Worm (Caenorhabditis elegans) whole organism, young adult: ENCODE data around the gene cdka-1.

ENCODE experiments used
- F33H1.4 ChIP-seq: fragments of 200-800 bp; sonication (Bioruptor generic); IDR thresholded peaks from 2 replicates; pipeline ENCODE4 v1.3.6; 2022; ENCODE audit warnings: missing genetic modification reagents, missing genetic modification characterization, missing compliant biosample characterization
- F52B5.7 ChIP-seq: sonication (generic microtip); optimal IDR thresholded peaks from 2 replicates; lab custom pipeline; 2016; ENCODE audit warnings: mild to moderate bottlenecking, missing genetic modification characterization, missing compliant biosample characterization
- F55B11.4 ChIP-seq: sonication (generic microtip); optimal IDR thresholded peaks from 2 replicates; lab custom pipeline; 2016; ENCODE audit warnings: missing compliant biosample characterization, missing genetic modification characterization, borderline replicate concordance; ENCODE audit not compliant: insufficient read depth
- F57C9.4 ChIP-seq: sonication (generic microtip); optimal IDR thresholded peaks from 2 replicates; lab custom pipeline; 2017; ENCODE audit warnings: mild to moderate bottlenecking, missing genetic modification characterization, missing compliant biosample characterization
- K11D2.4 ChIP-seq: fragments of 200-800 bp; sonication (Bioruptor generic); IDR thresholded peaks from 2 replicates; pipeline ENCODE4 v1.3.6; 2022; ENCODE audit warnings: missing genetic modification reagents, missing genetic modification characterization, missing compliant biosample characterization
- K12H6.12 ChIP-seq: fragments of 200-800 bp; sonication (Bioruptor generic); optimal IDR thresholded peaks from 2 replicates; lab custom pipeline; 2018; ENCODE audit warnings: mild to moderate bottlenecking, missing genetic modification characterization, missing compliant biosample characterization
- Y53F4B.3 ChIP-seq: fragments of 200-800 bp; sonication (Bioruptor generic); IDR thresholded peaks from 2 replicates; pipeline ENCODE4 v1.3.6; 2022; ENCODE audit warnings: missing genetic modification reagents, missing genetic modification characterization, missing compliant biosample characterization
- aptf-2 ChIP-seq: fragments of 200-800 bp; sonication (Bioruptor generic); conservative IDR thresholded peaks from 2 replicates; pipeline ENCODE4 v1.3.6; 2022; ENCODE audit warnings: missing genetic modification reagents, missing genetic modification characterization, missing compliant biosample characterization
- aptf-3 ChIP-seq: fragments of 200-800 bp; sonication (Bioruptor generic); IDR thresholded peaks from 2 replicates; pipeline ENCODE4 v1.3.6; 2022; ENCODE audit warnings: missing genetic modification characterization, missing compliant biosample characterization
- athp-1 ChIP-seq: sonication (generic microtip); optimal IDR thresholded peaks from 2 replicates; lab custom pipeline; 2017; ENCODE audit warnings: mild to moderate bottlenecking, missing genetic modification characterization, missing compliant biosample characterization
- attf-5 ChIP-seq: fragments of 200-800 bp; sonication (Bioruptor generic); optimal IDR thresholded peaks from 2 replicates; lab custom pipeline; 2018; ENCODE audit warnings: mild to moderate bottlenecking, missing genetic modification characterization, missing compliant biosample characterization
- ceh-91 ChIP-seq: fragments of 200-800 bp; sonication (Bioruptor generic); IDR thresholded peaks from 2 replicates; pipeline ENCODE4 v1.3.6; 2022; ENCODE audit warnings: missing genetic modification reagents, missing genetic modification characterization, missing compliant biosample characterization
- dpff-1 ChIP-seq: sonication (generic microtip); optimal IDR thresholded peaks from 2 replicates; lab custom pipeline; 2017; ENCODE audit warnings: mild to moderate bottlenecking, missing genetic modification characterization, missing compliant biosample characterization
- egl-44 ChIP-seq: fragments of 200-800 bp; sonication (Bioruptor generic); IDR thresholded peaks from 2 replicates; pipeline ENCODE4 v1.3.6; 2022; ENCODE audit warnings: missing genetic modification reagents, missing genetic modification characterization, missing compliant biosample characterization
- fkh-3 ChIP-seq: sonication (generic microtip); optimal IDR thresholded peaks from 2 replicates; lab custom pipeline; 2016; ENCODE audit warnings: mild to moderate bottlenecking, missing genetic modification characterization, missing compliant biosample characterization
- lag-1 ChIP-seq: fragments of 200-800 bp; sonication (Bioruptor generic); IDR thresholded peaks from 2 replicates; pipeline ENCODE4 v1.3.6; 2022; ENCODE audit warnings: missing genetic modification reagents, missing genetic modification characterization, missing compliant biosample characterization
- lin-26 ChIP-seq: fragments of 200-800 bp; sonication (Bioruptor generic); IDR thresholded peaks from 2 replicates; pipeline ENCODE4 v1.3.6; 2022; ENCODE audit warnings: missing genetic modification reagents, missing genetic modification characterization, missing compliant biosample characterization
- lsy-27 ChIP-seq: sonication (generic microtip); optimal IDR thresholded peaks from 2 replicates; lab custom pipeline; 2017; ENCODE audit warnings: missing genetic modification characterization, mild to moderate bottlenecking, missing compliant biosample characterization, antibody characterized with exemption, missing genotype, borderline replicate concordance; ENCODE audit not compliant: insufficient read depth
- mcd-1 ChIP-seq: fragments of 200-800 bp; sonication (Bioruptor generic); IDR thresholded peaks from 2 replicates; pipeline ENCODE4 v1.3.6; 2022; ENCODE audit warnings: missing genetic modification reagents, missing genetic modification characterization, missing compliant biosample characterization
- mxl-1 ChIP-seq: sonication (generic microtip); optimal IDR thresholded peaks from 2 replicates; lab custom pipeline; 2016; ENCODE audit warnings: missing genetic modification characterization, missing compliant biosample characterization
- nfya-1 ChIP-seq: sonication (generic microtip); optimal IDR thresholded peaks from 2 replicates; lab custom pipeline; 2017; ENCODE audit warnings: antibody characterized with exemption, missing compliant biosample characterization, missing genetic modification characterization, borderline replicate concordance; ENCODE audit not compliant: insufficient read depth
- nhr-27 ChIP-seq: fragments of 200-800 bp; sonication (Bioruptor generic); optimal IDR thresholded peaks from 2 replicates; lab custom pipeline; 2018; ENCODE audit warnings: mild to moderate bottlenecking, missing genetic modification characterization, moderate library complexity, missing compliant biosample characterization
- nhr-80 ChIP-seq: sonication (generic microtip); optimal IDR thresholded peaks from 2 replicates; lab custom pipeline; 2016; ENCODE audit warnings: missing genetic modification characterization, missing compliant biosample characterization
- nhr-90 ChIP-seq: sonication (generic microtip); optimal IDR thresholded peaks from 2 replicates; lab custom pipeline; 2016; ENCODE audit warnings: missing genotype, mild to moderate bottlenecking, missing genetic modification characterization, missing compliant biosample characterization
- pha-4 ChIP-seq: fragments of 150-350 bp; sonication (generic microtip); optimal IDR thresholded peaks from 2 replicates; lab custom pipeline; 2014; ENCODE audit warnings: missing biosample characterization, missing genetic modification reagents, missing genetic modification characterization
- snpc-1.3 ChIP-seq: sonication (generic microtip); optimal IDR thresholded peaks from 2 replicates; lab custom pipeline; 2017; ENCODE audit warnings: missing genetic modification characterization, mild to moderate bottlenecking, missing compliant biosample characterization, antibody characterized with exemption, moderate library complexity, missing genotype, missing genetic modification reagents; ENCODE audit not compliant: insufficient read depth
- somi-1 ChIP-seq: fragments of 200-800 bp; sonication (Bioruptor generic); optimal IDR thresholded peaks from 2 replicates; lab custom pipeline; 2018; ENCODE audit warnings: mild to moderate bottlenecking, missing genetic modification characterization, missing compliant biosample characterization
- sptf-2 ChIP-seq: fragments of 200-800 bp; sonication (Bioruptor generic); optimal IDR thresholded peaks from 2 replicates; lab custom pipeline; 2018; ENCODE audit warnings: mild to moderate bottlenecking, missing genetic modification characterization, missing compliant biosample characterization
- zim-3 ChIP-seq: sonication (generic microtip); optimal IDR thresholded peaks from 2 replicates; lab custom pipeline; 2017; ENCODE audit warnings: mild to moderate bottlenecking, missing genetic modification characterization, moderate library complexity, missing compliant biosample characterization
- ztf-22 ChIP-seq: fragments of 200-800 bp; sonication (Bioruptor generic); optimal IDR thresholded peaks from 2 replicates; lab custom pipeline; 2018; ENCODE audit warnings: mild to moderate bottlenecking, missing genetic modification characterization, moderate library complexity, missing compliant biosample characterization
- ztf-28 ChIP-seq: fragments of 200-800 bp; sonication (Bioruptor generic); IDR thresholded peaks from 2 replicates; pipeline ENCODE4 v1.3.6; 2022; ENCODE audit warnings: missing genetic modification reagents, missing genetic modification characterization, missing compliant biosample characterization
- ztf-6 ChIP-seq: fragments of 200-800 bp; sonication (Bioruptor generic); IDR thresholded peaks from 2 replicates; pipeline ENCODE4 v1.3.6; 2022; ENCODE audit warnings: missing genetic modification reagents, missing genetic modification characterization, missing compliant biosample characterization

Gene cdka-1

DNA sequence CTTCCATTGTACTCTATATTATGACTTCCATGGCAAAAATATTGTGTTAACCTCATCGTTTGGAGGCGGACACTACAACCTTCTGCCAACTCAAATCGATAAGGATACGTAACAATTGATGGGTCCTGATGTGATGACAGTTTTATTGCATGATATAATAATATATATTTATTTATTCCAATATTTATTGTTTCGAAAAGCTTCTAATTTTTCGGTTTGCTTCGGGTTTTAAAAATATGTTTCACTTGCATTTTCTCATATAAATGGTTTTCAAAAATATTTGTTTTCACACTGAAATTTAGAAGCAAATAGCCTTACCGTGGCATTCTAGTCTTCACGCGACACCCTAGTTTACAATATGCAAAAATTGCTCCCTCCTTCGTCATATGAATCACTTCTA, 48.1 kb downstream of the cdka-1 start, which contains the start of gene T04A8.13:
Gene T04A8.13, plus strand, starts transcription at position 301 of the 400 bp plus-strand sequence.
- TF ChIP-seq fkh-3 (tag; lab: Kevin White, UChicago) = no peak
- no peak for TF ChIP-seq snpc-1.3 (tag; lab: Kevin White, UChicago)
- no peak for TF ChIP-seq mxl-1 (tag; lab: Kevin White, UChicago)
- TF ChIP-seq lag-1 (GFP tag; lab: Robert Waterston, UW) = no peak
- TF ChIP-seq nhr-90 (tag; lab: Kevin White, UChicago) = no peak
- TF ChIP-seq F52B5.7 (tag; lab: Kevin White, UChicago) = no peak
- TF ChIP-seq ztf-28 = no peak
- TF ChIP-seq lin-26 (GFP tag; lab: Robert Waterston, UW) = no peak
- no peak for TF ChIP-seq ceh-91 (GFP tag; lab: Robert Waterston, UW)
- no peak for TF ChIP-seq dpff-1 (tag; lab: Kevin White, UChicago)
- TF ChIP-seq F55B11.4 (tag; lab: Kevin White, UChicago) = no peak
- TF ChIP-seq nfya-1 = no peak
- no peak for TF ChIP-seq pha-4 (tag; lab: Kevin White, UChicago)
- TF ChIP-seq lsy-27 (tag; lab: Kevin White, UChicago) = no peak
- no peak for TF ChIP-seq Y53F4B.3 (GFP tag; lab: Robert Waterston, UW)
- TF ChIP-seq, all 124 proteins: peak for 0

ce11 chrIII:4708909-4709308, 50.3 kb downstream of the cdka-1 start, which contains the start of gene T04A8.18:
TSS of gene T04A8.18 (plus strand) at chrIII:4709209.
- TF ChIP-seq nfya-1 (no peak), ztf-22 (GFP tag; lab: Kevin White, UChicago) (no peak), mcd-1 (GFP tag; lab: Robert Waterston, UW) (no peak), nhr-80 (tag; lab: Kevin White, UChicago) (no peak), aptf-3 (GFP tag; lab: Robert Waterston, UW) (no peak), F57C9.4 (tag; lab: Kevin White, UChicago) (no peak), ztf-6 (GFP tag; lab: Robert Waterston, UW) (no peak), sptf-2 (GFP tag; lab: Kevin White, UChicago) (no peak), nhr-90 (tag; lab: Kevin White, UChicago) (no peak), K12H6.12 (tag; lab: Kevin White, UChicago) (no peak), somi-1 (GFP tag; lab: Kevin White, UChicago) (no peak), nhr-27 (tag; lab: Kevin White, UChicago) (no peak), K11D2.4 (GFP tag; lab: Robert Waterston, UW) (no peak), athp-1 (tag; lab: Kevin White, UChicago) (no peak), egl-44 (no peak), lag-1 (GFP tag; lab: Robert Waterston, UW) (no peak), F33H1.4 (GFP tag; lab: Robert Waterston, UW) (no peak), zim-3 (tag; lab: Kevin White, UChicago) (no peak), aptf-2 (no peak), attf-5 (GFP tag; lab: Kevin White, UChicago) (no peak)
